Worm (Caenorhabditis elegans): Measurements from ENCODE around the gene chil-11.

DNA sequence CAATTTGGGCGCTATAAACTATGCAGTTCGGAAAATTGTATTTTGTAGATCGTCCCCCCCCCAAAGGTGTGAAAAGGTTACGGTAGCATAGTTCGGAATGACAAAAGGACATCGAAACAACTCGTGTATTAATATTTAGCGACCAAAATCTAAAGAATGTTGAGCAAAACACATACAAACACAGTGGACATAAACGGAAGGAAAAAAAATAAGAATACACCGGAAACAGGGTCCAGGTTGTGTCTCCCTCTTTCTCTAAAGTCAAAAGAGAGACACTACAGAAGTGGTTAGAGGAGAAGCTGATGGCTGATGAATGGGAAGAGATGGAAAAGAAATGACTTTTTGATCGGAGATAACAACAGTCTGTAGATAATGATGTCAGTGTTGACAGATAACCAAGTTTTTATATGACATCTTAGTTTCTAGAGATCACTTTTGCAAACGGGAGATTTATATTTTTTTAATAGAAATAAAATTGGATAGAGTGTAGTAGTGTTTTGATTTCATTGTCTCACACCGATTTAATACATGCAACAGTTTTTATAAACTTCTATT is 39.2 kb downstream of the chil-11 start:
- TF ChIP-seq aly-1 (tag; optimal IDR thresholded peaks at IDR 0.05) (no peak), pes-1 (GFP tag; IDR thresholded peaks at IDR 0.05) (no peak), scrt-1 (GFP tag; IDR thresholded peaks at IDR 0.05) (no peak), ama-1 (optimal IDR thresholded peaks at IDR 0.05) (no peak), tbx-37 (GFP tag; conservative IDR thresholded peaks at IDR 0.05) (no peak), tra-4 (tag; optimal IDR thresholded peaks at IDR 0.05) (no peak), F13C5.2 (tag; optimal IDR thresholded peaks at IDR 0.05) (no peak), tbx-11 (GFP tag; IDR thresholded peaks at IDR 0.05) (no peak), B0310.2 (tag; optimal IDR thresholded peaks at IDR 0.05) (no peak)

Measured in whole organism, early embryonic.